Worm (Caenorhabditis elegans): ENCODE results near the gene srh-16.

DNA sequence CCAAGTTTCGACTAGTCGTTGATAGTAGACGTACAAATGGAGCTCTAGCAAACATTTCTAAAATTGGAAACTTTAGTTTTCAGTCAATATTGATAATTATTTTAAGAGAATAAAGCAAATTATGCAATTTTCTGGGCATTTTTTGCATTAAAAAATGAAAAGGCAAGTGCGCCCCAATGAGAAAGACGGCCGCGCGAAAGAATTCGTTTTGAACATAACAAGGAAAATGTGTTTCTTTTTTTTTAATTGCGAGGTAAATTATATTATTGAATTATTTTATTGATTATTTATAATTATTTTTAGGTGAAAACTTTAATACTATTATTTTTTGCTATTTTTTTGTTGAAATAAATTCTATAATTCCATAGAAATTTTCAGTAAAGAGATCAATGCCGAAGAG lies 20.2 kb upstream of the srh-16 start, which contains the start of the genes tsfm-1 and capg-2:
- no peak for TF ChIP-seq pha-4 (tag; optimal IDR thresholded peaks at IDR 0.05)
- no peak for TF ChIP-seq pax-1 (tag; optimal IDR thresholded peaks at IDR 0.05)
- TF ChIP-seq sdc-2 (tag; optimal IDR thresholded peaks at IDR 0.05) = no peak
- no peak for TF ChIP-seq gmeb-2 (tag; optimal IDR thresholded peaks at IDR 0.05)
- no peak for TF ChIP-seq ets-4 (tag; optimal IDR thresholded peaks at IDR 0.05)
- no peak for TF ChIP-seq ama-1 (optimal IDR thresholded peaks at IDR 0.05)
- no peak for TF ChIP-seq T23F11.4 (GFP tag; optimal IDR thresholded peaks at IDR 0.05)
- TF ChIP-seq dve-1 (tag; optimal IDR thresholded peaks at IDR 0.05) = no peak
- TF ChIP-seq ceh-30 (tag; optimal IDR thresholded peaks at IDR 0.05) = no peak
- no peak for TF ChIP-seq npax-4 (tag; optimal IDR thresholded peaks at IDR 0.05)
- no peak for TF ChIP-seq ceh-18 (tag; optimal IDR thresholded peaks at IDR 0.05)
- no peak for TF ChIP-seq ahr-1 (tag; optimal IDR thresholded peaks at IDR 0.05)

Data from whole organism, late embryonic.